Fruit fly (Drosophila melanogaster) whole organism, wandering third instar larva: Measurements from ENCODE around the gene tll.

Source experiments
- Abd-B ChIP-seq: fragments of >200 bp; optimal IDR thresholded peaks from 2 replicates; lab custom pipeline; 2017; ENCODE audit warnings: missing biosample characterization, missing genetic modification characterization
- CG32264 ChIP-seq: fragments of 200-800 bp; sonication (Bioruptor generic); optimal IDR thresholded peaks from 2 replicates; lab custom pipeline; 2016; ENCODE audit warnings: missing biosample characterization, missing genetic modification characterization
- CrebA ChIP-seq: fragments of 200-800 bp; sonication (Bioruptor generic); optimal IDR thresholded peaks from 2 replicates; lab custom pipeline; 2016; ENCODE audit warnings: missing biosample characterization, mild to moderate bottlenecking, missing genetic modification characterization, borderline replicate concordance
- Dfd ChIP-seq: fragments of >200 bp; optimal IDR thresholded peaks from 2 replicates; lab custom pipeline; 2017; ENCODE audit warnings: missing biosample characterization, missing genetic modification characterization
- Dif ChIP-seq: fragments of 200-275, 200-300 bp; sonication (Bioruptor generic); optimal IDR thresholded peaks from 2 replicates; lab custom pipeline; 2018; ENCODE audit warnings: missing biosample characterization, missing genetic modification characterization; ENCODE audit not compliant: partially characterized antibody
- GATAd ChIP-seq: sonication (Bioruptor generic); optimal IDR thresholded peaks from 2 replicates; lab custom pipeline; 2016; ENCODE audit warnings: missing biosample characterization, missing genetic modification characterization
- HLH106 ChIP-seq: fragments of 200-800 bp; optimal IDR thresholded peaks from 3 replicates; lab custom pipeline; 2019; ENCODE audit warnings: missing biosample characterization, mild to moderate bottlenecking, missing genetic modification characterization, moderate library complexity
- Hnf4 ChIP-seq: fragments of 200-800 bp; sonication (Bioruptor generic); optimal IDR thresholded peaks from 2 replicates; lab custom pipeline; 2016; ENCODE audit warnings: missing biosample characterization, mild to moderate bottlenecking, missing genetic modification characterization
- Hr78 ChIP-seq: fragments of >200 bp; optimal IDR thresholded peaks from 2 replicates; lab custom pipeline; 2017; ENCODE audit warnings: missing biosample characterization, missing genetic modification characterization
- Hr83 ChIP-seq: fragments of 200-300 bp; sonication (Bioruptor generic); optimal IDR thresholded peaks from 2 replicates; lab custom pipeline; 2016; ENCODE audit warnings: missing biosample characterization, mild to moderate bottlenecking, missing genetic modification characterization, moderate library complexity; ENCODE audit not compliant: poor library complexity, severe bottlenecking
- Jra ChIP-seq: sonication (Bioruptor generic); optimal IDR thresholded peaks from 2 replicates; lab custom pipeline; 2016; ENCODE audit warnings: missing biosample characterization, missing genetic modification characterization
- Mio ChIP-seq: sonication (Bioruptor generic); optimal IDR thresholded peaks from 2 replicates; lab custom pipeline; 2016; ENCODE audit warnings: missing biosample characterization, missing genetic modification characterization
- Myc ChIP-seq: fragments of >200 bp; optimal IDR thresholded peaks from 2 replicates; lab custom pipeline; 2017
- N ChIP-seq: fragments of >200 bp; optimal IDR thresholded peaks from 2 replicates; lab custom pipeline; 2018; ENCODE audit warnings: missing biosample characterization, missing external identifiers, missing genetic modification characterization
- OdsH ChIP-seq: fragments of 200-800 bp; sonication (Bioruptor generic); optimal IDR thresholded peaks from 2 replicates; lab custom pipeline; 2016; ENCODE audit warnings: missing biosample characterization, mild to moderate bottlenecking, missing genetic modification characterization
- Rel ChIP-seq, 2 experiments: fragments of 200-800 bp; sonication (Bioruptor generic) in 1 of 2; optimal IDR thresholded peaks; 2 replicates in 1 of 2; 3 replicates in 1 of 2; lab custom pipeline; 2016 to 2019; ENCODE audit warnings: mild to moderate bottlenecking in 2 of 2, missing biosample characterization in 2 of 2, missing genetic modification characterization in 2 of 2, moderate library complexity in 1 of 2
- Sp1 ChIP-seq: fragments of 200-800 bp; sonication (Bioruptor generic); optimal IDR thresholded peaks from 3 replicates; lab custom pipeline; 2019; ENCODE audit warnings: missing biosample characterization, mild to moderate bottlenecking, missing genetic modification characterization, moderate library complexity
- Vsx2 ChIP-seq: fragments of 200-300, 225-300 bp; sonication (Bioruptor generic); optimal IDR thresholded peaks from 2 replicates; lab custom pipeline; 2018; ENCODE audit warnings: missing biosample characterization, missing genetic modification characterization; ENCODE audit not compliant: partially characterized antibody
- br ChIP-seq: fragments of 200-800 bp; sonication (Bioruptor generic); optimal IDR thresholded peaks from 2 replicates; lab custom pipeline; 2016; ENCODE audit warnings: missing biosample characterization, missing genetic modification characterization
- brk ChIP-seq: fragments of 200-800 bp; sonication (Bioruptor generic); optimal IDR thresholded peaks from 2 replicates; lab custom pipeline; 2016; ENCODE audit warnings: missing biosample characterization, mild to moderate bottlenecking, missing genetic modification characterization
- dl ChIP-seq, 2 experiments: fragments of 175-275, 200-275 bp in 1 of 2; fragments of 200-275 bp in 1 of 2; sonication (Bioruptor generic); optimal IDR thresholded peaks; lab custom pipeline; 2018; ENCODE audit warnings: mild to moderate bottlenecking in 2 of 2, missing biosample characterization in 2 of 2, missing genetic modification characterization in 2 of 2, moderate library complexity in 2 of 2; ENCODE audit not compliant: partially characterized antibody in 2 of 2, insufficient read depth in 1 of 2
- dmrt93B ChIP-seq: fragments of 200-800 bp; sonication (Bioruptor generic); optimal IDR thresholded peaks from 2 replicates; lab custom pipeline; 2018; ENCODE audit warnings: missing biosample characterization, mild to moderate bottlenecking, missing genetic modification characterization
- ey ChIP-seq: fragments of 200-800 bp; sonication (Bioruptor generic); optimal IDR thresholded peaks from 2 replicates; lab custom pipeline; 2016; ENCODE audit warnings: missing biosample characterization, missing genetic modification characterization
- foxo ChIP-seq, 2 experiments: fragments of 200-800 bp; sonication (Bioruptor generic); optimal IDR thresholded peaks; 2 replicates in 1 of 2; 3 replicates in 1 of 2; lab custom pipeline; 2016 to 2017; ENCODE audit warnings: missing biosample characterization in 2 of 2, missing genetic modification characterization in 2 of 2
- fru ChIP-seq: fragments of 200-800 bp; sonication (Bioruptor generic); optimal IDR thresholded peaks from 3 replicates; lab custom pipeline; 2016; ENCODE audit warnings: missing biosample characterization, mild to moderate bottlenecking, missing genetic modification characterization
- h ChIP-seq: fragments of 200-800 bp; sonication (Bioruptor generic); optimal IDR thresholded peaks from 3 replicates; lab custom pipeline; 2016; ENCODE audit warnings: missing biosample characterization, mild to moderate bottlenecking, missing genetic modification characterization
- jim ChIP-seq: fragments of 175-275, 200-325 bp; sonication (Bioruptor generic); optimal IDR thresholded peaks from 2 replicates; lab custom pipeline; 2016; ENCODE audit warnings: missing biosample characterization, mild to moderate bottlenecking, missing genetic modification characterization
- lola ChIP-seq: fragments of >200 bp; optimal IDR thresholded peaks from 2 replicates; lab custom pipeline; 2017; ENCODE audit warnings: missing biosample characterization, missing genetic modification characterization
- pan ChIP-seq: fragments of >200 bp; optimal IDR thresholded peaks from 2 replicates; lab custom pipeline; 2017
- rgr ChIP-seq: fragments of 200-800 bp; sonication (Bioruptor generic); optimal IDR thresholded peaks from 3 replicates; lab custom pipeline; 2016; ENCODE audit warnings: missing biosample characterization, mild to moderate bottlenecking, missing genetic modification characterization
- sage ChIP-seq: fragments of 200-800 bp; sonication (Bioruptor generic); optimal IDR thresholded peaks from 2 replicates; lab custom pipeline; 2016; ENCODE audit warnings: missing biosample characterization, mild to moderate bottlenecking, missing genetic modification characterization
- sv ChIP-seq: fragments of 200-800 bp; sonication (Bioruptor generic); optimal IDR thresholded peaks from 3 replicates; lab custom pipeline; 2016; ENCODE audit warnings: missing biosample characterization, missing genetic modification characterization
- tai ChIP-seq: sonication (Bioruptor generic); optimal IDR thresholded peaks from 2 replicates; lab custom pipeline; 2016; ENCODE audit warnings: missing biosample characterization, missing genetic modification characterization
- usp ChIP-seq: fragments of >200 bp; optimal IDR thresholded peaks from 2 replicates; lab custom pipeline; 2017; ENCODE audit warnings: missing biosample characterization, missing genetic modification characterization
- woc ChIP-seq: sonication (Bioruptor generic); optimal IDR thresholded peaks from 2 replicates; lab custom pipeline; 2016; ENCODE audit warnings: missing biosample characterization, mild to moderate bottlenecking, missing genetic modification characterization

The tll gene

DNA sequence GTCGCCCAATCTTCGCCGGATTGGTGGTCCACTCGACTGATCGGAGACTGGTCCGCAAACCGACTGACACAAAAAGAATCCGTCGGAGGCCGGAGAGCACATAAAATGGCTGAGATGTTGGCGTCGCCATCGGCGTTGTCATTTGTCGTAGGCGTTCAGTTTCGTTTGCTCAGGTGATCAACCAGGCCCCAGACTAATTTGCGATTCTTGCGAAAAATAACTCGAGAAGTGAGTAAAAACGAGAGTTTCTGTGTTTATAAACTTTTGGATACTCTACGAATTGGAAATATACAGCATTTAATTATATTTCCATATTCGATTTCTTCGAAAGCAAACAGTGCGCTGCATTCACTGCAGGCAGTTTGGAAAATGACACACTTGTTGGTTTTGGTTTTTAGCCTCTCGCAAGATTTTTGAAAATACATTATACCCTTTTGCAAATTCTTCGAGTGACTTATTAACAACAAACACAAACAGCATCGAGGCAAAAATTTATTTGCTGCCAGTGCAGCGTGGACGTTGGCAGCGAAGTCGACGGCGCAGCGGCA lies 24.1 kb downstream of the tll start, which contains the start of gene CG15546:
Gene CG15546 (minus strand): TSS at position 51 of the 548 bp plus-strand sequence.
- TF ChIP-seq GATAd (no peak), Dfd (no peak), Rel (GFP tag; optimal IDR thresholded peaks at IDR 0.05; lab: Kevin White, UChicago) (no peak), Rel (tag; optimal IDR thresholded peaks at IDR 0.05; lab: Kevin White, UChicago) (no peak), Sp1 (GFP tag; lab: Kevin White, UChicago) (no peak), rgr (GFP tag; lab: Kevin White, UChicago) (no peak), Jra (GFP tag; lab: Kevin White, UChicago) (no peak), br (GFP tag; lab: Kevin White, UChicago) (no peak), Dif (GFP tag; lab: Kevin White, UChicago) (no peak), Vsx2 (GFP tag; lab: Kevin White, UChicago) (no peak), ey (GFP tag; lab: Kevin White, UChicago) (peak; percentile 7), jim (no peak), dmrt93B (GFP tag; lab: Kevin White, UChicago) (no peak), tai (GFP tag; lab: Kevin White, UChicago) (no peak), OdsH (GFP tag; lab: Kevin White, UChicago) (no peak), Myc (lab: Kevin White, UChicago) (no peak), CG32264 (GFP tag; lab: Kevin White, UChicago) (no peak), N (GFP tag; lab: Kevin White, UChicago) (no peak), h (GFP tag; lab: Kevin White, UChicago) (peak; percentile 15), Hr78 (GFP tag; lab: Kevin White, UChicago) (no peak), pan (no peak), brk (GFP tag; lab: Kevin White, UChicago) (no peak), Abd-B (GFP tag; lab: Kevin White, UChicago) (no peak), usp (no peak), sage (no peak), dl (GFP tag; optimal IDR thresholded peaks at IDR 0.05; lab: Kevin White, UChicago; ENCODE audit: insufficient read depth in 1 of 2, partially characterized antibody in 2 of 2) (no peak), HLH106 (peak; percentile 38), foxo (GFP tag; optimal IDR thresholded peaks at IDR 0.05; lab: Kevin White, UChicago) (peak in 1 of 2 experiments; percentile 13), sv (no peak), CrebA (GFP tag; lab: Kevin White, UChicago) (no peak), Mio (GFP tag; lab: Kevin White, UChicago) (no peak)
- TF ChIP-seq, all 38 proteins: peak for 4

DNA sequence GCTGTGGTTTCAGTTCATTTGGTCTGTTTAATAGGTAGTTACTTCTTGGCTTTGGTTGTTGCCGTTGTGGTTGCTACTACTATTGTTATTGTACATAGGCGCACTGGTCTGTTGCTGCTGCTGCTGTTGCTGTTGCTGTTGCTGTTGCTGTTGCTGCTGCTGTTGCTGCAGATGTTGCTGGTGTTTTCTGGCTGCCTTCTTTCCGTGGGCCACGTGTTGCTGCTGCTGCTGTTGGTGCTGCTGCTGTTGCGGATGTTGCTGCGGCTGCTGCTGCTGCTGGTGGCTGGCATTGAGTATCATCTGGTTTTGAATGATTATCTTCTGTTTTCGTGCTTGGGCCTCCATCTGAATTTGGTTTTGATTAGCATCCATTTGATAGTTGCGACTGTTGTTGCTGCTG lies 26.0 kb downstream of the tll start:
- no peak for TF ChIP-seq woc
- no peak for TF ChIP-seq Mio (GFP tag; lab: Kevin White, UChicago)
- TF ChIP-seq Dfd, result peak; percentile 96
- no peak for TF ChIP-seq tai (GFP tag; lab: Kevin White, UChicago)
- TF ChIP-seq foxo (GFP tag; optimal IDR thresholded peaks at IDR 0.05; lab: Kevin White, UChicago), result no peak
- TF ChIP-seq OdsH (GFP tag; lab: Kevin White, UChicago), result no peak

DNA sequence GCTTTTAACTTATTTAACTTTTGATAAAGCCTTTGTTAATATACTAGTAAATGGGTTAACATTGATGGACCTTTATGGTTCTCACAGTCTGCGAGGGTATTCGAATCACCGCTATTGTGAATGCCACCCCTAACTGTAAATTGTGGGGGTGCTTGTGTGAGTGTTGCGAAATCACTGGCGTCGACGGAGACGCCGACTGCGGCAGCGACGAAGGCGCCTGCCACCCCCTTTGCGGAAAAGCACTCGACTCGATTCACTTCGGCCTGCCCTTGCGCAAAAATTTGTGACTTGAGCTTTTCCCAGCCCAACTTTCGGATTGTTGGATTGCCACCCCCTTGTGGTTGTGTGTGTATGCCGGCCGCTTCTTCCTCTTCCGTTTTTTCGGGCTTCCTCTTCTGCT lies 27.9 kb downstream of the tll start:
- no peak for TF ChIP-seq Hr83 (GFP tag; lab: Kevin White, UChicago)
- no peak for TF ChIP-seq Abd-B (GFP tag; lab: Kevin White, UChicago)
- TF ChIP-seq Hr78 (GFP tag; lab: Kevin White, UChicago), result no peak
- TF ChIP-seq sage, result no peak
- TF ChIP-seq Mio (GFP tag; lab: Kevin White, UChicago), result no peak
- TF ChIP-seq br (GFP tag; lab: Kevin White, UChicago), result no peak
- no peak for TF ChIP-seq dmrt93B (GFP tag; lab: Kevin White, UChicago)
- TF ChIP-seq HLH106, result no peak
- no peak for TF ChIP-seq GATAd
- TF ChIP-seq CG32264 (GFP tag; lab: Kevin White, UChicago), result no peak
- TF ChIP-seq h (GFP tag; lab: Kevin White, UChicago), result no peak
- no peak for TF ChIP-seq fru (GFP tag; lab: Kevin White, UChicago)
- no peak for TF ChIP-seq rgr (GFP tag; lab: Kevin White, UChicago)
- no peak for TF ChIP-seq usp
- TF ChIP-seq Hnf4 (GFP tag; lab: Kevin White, UChicago), result no peak
- TF ChIP-seq lola (GFP tag; lab: Kevin White, UChicago), result no peak
